Fruit fly (Drosophila melanogaster): ENCODE measurements around the gene CG42245.

- TF ChIP-seq CTCF (optimal IDR thresholded peaks at IDR 0.05) (no peak), CG8478 (optimal IDR thresholded peaks at IDR 0.05) (no peak)
Observed at dm6 chr3L:2608825-2609224, 22.7 kb upstream of the CG42245 start.
